Worm (Caenorhabditis elegans): ENCODE results near the gene ptp-4A2.

The ptp-4A2 gene

ce11 chrX:3969353-3969752, 26.2 kb upstream of the ptp-4A2 start (continued):
- no peak for TF ChIP-seq zip-4 (GFP tag; optimal IDR thresholded peaks at IDR 0.05)
- TF ChIP-seq Y116A8C.19 (tag; optimal IDR thresholded peaks at IDR 0.05; ENCODE audit: borderline replicate concordance) = no peak
- TF ChIP-seq snu-23 (GFP tag; optimal IDR thresholded peaks at IDR 0.05) = peak; percentile 19
- no peak for TF ChIP-seq nhr-12 (tag; optimal IDR thresholded peaks at IDR 0.05)
- TF ChIP-seq nhr-19 (GFP tag; conservative IDR thresholded peaks at IDR 0.05) = peak; percentile 7; the same call in 1 of the 2 replicates
- peak; percentile 22 for TF ChIP-seq nhr-71 (tag; optimal IDR thresholded peaks at IDR 0.05)
- TF ChIP-seq hpl-2 (GFP tag; optimal IDR thresholded peaks at IDR 0.05) = no peak
- TF ChIP-seq ama-1 (optimal IDR thresholded peaks at IDR 0.05) = no peak
- TF ChIP-seq unc-98 (GFP tag; IDR thresholded peaks at IDR 0.05) = no peak
- TF ChIP-seq C04F5.9 (tag; optimal IDR thresholded peaks at IDR 0.05) = no peak
- TF ChIP-seq vab-15 (tag; optimal IDR thresholded peaks at IDR 0.05) = no peak
- TF ChIP-seq blmp-1 (tag; optimal IDR thresholded peaks at IDR 0.05) = peak; percentile 17
- TF ChIP-seq F16B12.6 (tag; optimal IDR thresholded peaks at IDR 0.05) = no peak
- TF ChIP-seq lir-3 (tag; optimal IDR thresholded peaks at IDR 0.05; ENCODE audit: poor library complexity) = no peak
- no peak for TF ChIP-seq swsn-7 (tag; optimal IDR thresholded peaks at IDR 0.05)
- no peak for TF ChIP-seq sox-4 (tag; optimal IDR thresholded peaks at IDR 0.05)
- TF ChIP-seq nhr-90 (tag; optimal IDR thresholded peaks at IDR 0.05; ENCODE audit: poor library complexity) = no peak
- peak in 1 of 3 experiments; percentile 3 for TF ChIP-seq ceh-82 (tag; optimal IDR thresholded peaks at IDR 0.05)
- no peak for TF ChIP-seq ztf-4 (tag; optimal IDR thresholded peaks at IDR 0.05)
- no peak for TF ChIP-seq snpc-4 (tag; optimal IDR thresholded peaks at IDR 0.05)
- TF ChIP-seq rnt-1 (tag; optimal IDR thresholded peaks at IDR 0.05) = peak; percentile 66
- TF ChIP-seq ces-1 (GFP tag; optimal IDR thresholded peaks at IDR 0.05) = no peak
- TF ChIP-seq fkh-4 (tag; optimal IDR thresholded peaks at IDR 0.05; ENCODE audit: borderline replicate concordance) = no peak
- no peak for TF ChIP-seq mef-2 (tag; optimal IDR thresholded peaks at IDR 0.05)
- no peak for TF ChIP-seq nhr-47 (tag; optimal IDR thresholded peaks at IDR 0.05)
- TF ChIP-seq skn-1 (tag; optimal IDR thresholded peaks at IDR 0.05) = peak; percentile 14
- no peak for TF ChIP-seq lin-15B (tag; optimal IDR thresholded peaks at IDR 0.05)
- TF ChIP-seq nhr-76 (tag; optimal IDR thresholded peaks at IDR 0.05) = no peak
- TF ChIP-seq unc-86 (tag; optimal IDR thresholded peaks at IDR 0.05) = no peak
- no peak for TF ChIP-seq hlh-17 (GFP tag; optimal IDR thresholded peaks at IDR 0.05; ENCODE audit: borderline replicate concordance)

- TF ChIP-seq egl-27 (tag; optimal IDR thresholded peaks at IDR 0.05) = no peak
- TF ChIP-seq elt-2 (tag; optimal IDR thresholded peaks at IDR 0.05) = peak; percentile 73
- TF ChIP-seq C04F5.9 (tag; optimal IDR thresholded peaks at IDR 0.05) = no peak
- peak; percentile 10 for TF ChIP-seq nhr-20 (tag; optimal IDR thresholded peaks at IDR 0.05)
- TF ChIP-seq mdl-1 (tag; optimal IDR thresholded peaks at IDR 0.05) = peak in 1 of 2 experiments; percentile 3
- TF ChIP-seq lin-39 (tag; optimal IDR thresholded peaks at IDR 0.05) = no peak
- no peak for TF ChIP-seq lin-13 (GFP tag; optimal IDR thresholded peaks at IDR 0.05)
- no peak for TF ChIP-seq sup-37 (GFP tag; optimal IDR thresholded peaks at IDR 0.05)
- TF ChIP-seq mab-9 (GFP tag; IDR thresholded peaks at IDR 0.05) = no peak
- no peak for TF ChIP-seq lir-3 (tag; optimal IDR thresholded peaks at IDR 0.05; ENCODE audit: poor library complexity)
- no peak for TF ChIP-seq sptf-1 (tag; optimal IDR thresholded peaks at IDR 0.05)
- TF ChIP-seq ceh-82 (tag; optimal IDR thresholded peaks at IDR 0.05) = no peak
- no peak for TF ChIP-seq Y116A8C.19 (tag; optimal IDR thresholded peaks at IDR 0.05; ENCODE audit: borderline replicate concordance)
- TF ChIP-seq snpc-4 (tag; optimal IDR thresholded peaks at IDR 0.05) = no peak
- no peak for TF ChIP-seq isw-1 (GFP tag; IDR thresholded peaks at IDR 0.05)
- TF ChIP-seq tlp-1 (tag; optimal IDR thresholded peaks at IDR 0.05) = no peak
- TF ChIP-seq zag-1 (tag; optimal IDR thresholded peaks at IDR 0.05) = no peak
- peak in 1 of 2 experiments; percentile 23 for TF ChIP-seq lin-35 (GFP tag; optimal IDR thresholded peaks at IDR 0.05)
- no peak for TF ChIP-seq elt-3 (tag; optimal IDR thresholded peaks at IDR 0.05)
- no peak for TF ChIP-seq unc-98 (GFP tag; IDR thresholded peaks at IDR 0.05)
- TF ChIP-seq nhr-12 (tag; optimal IDR thresholded peaks at IDR 0.05) = no peak
- no peak for TF ChIP-seq sox-4 (tag; optimal IDR thresholded peaks at IDR 0.05)
These were observed 25.3 kb upstream of the ptp-4A2 start, which contains the start of gene C16B8.3 for ce11 chrX:3968209-3968960. C16B8.3 (minus strand) TSS chrX:3968634.

All from whole organism, L1 larva.